Worm (Caenorhabditis elegans): Measurements from ENCODE around the gene srj-49.

- no peak for TF ChIP-seq tab-1 (GFP tag; IDR thresholded peaks at IDR 0.05)
- no peak for TF ChIP-seq cog-1 (tag; optimal IDR thresholded peaks at IDR 0.05)
- no peak for TF ChIP-seq T22C8.4 (GFP tag; IDR thresholded peaks at IDR 0.05)
- no peak for TF ChIP-seq flt-1 (GFP tag; IDR thresholded peaks at IDR 0.05)
- TF ChIP-seq ztf-29 (GFP tag; IDR thresholded peaks at IDR 0.05), result no peak
- TF ChIP-seq ztf-23 (GFP tag; IDR thresholded peaks at IDR 0.05), result no peak
- TF ChIP-seq med-1 (GFP tag; optimal IDR thresholded peaks at IDR 0.05; ENCODE audit: insufficient read depth), result no peak
- no peak for TF ChIP-seq ref-1 (GFP tag; conservative IDR thresholded peaks at IDR 0.05)
- no peak for TF ChIP-seq klf-2 (GFP tag; conservative IDR thresholded peaks at IDR 0.05)
Observed at ce11 chrV:2857842-2858241, 9.7 kb upstream of the srj-49 start, which contains the start of gene srj-55.
